Worm (Caenorhabditis elegans) whole organism, mixed stage, embryonic: ENCODE results near the gene fbxa-90.

Experiments
- lsy-2 ChIP-seq: fragments of 150-350 bp; optimal IDR thresholded peaks from 2 replicates; lab custom pipeline; 2014; ENCODE audit warnings: missing biosample characterization, missing genetic modification characterization
- nhr-12 ChIP-seq: fragments of 150-350 bp; optimal IDR thresholded peaks from 2 replicates; lab custom pipeline; 2014; ENCODE audit warnings: missing biosample characterization, missing genetic modification characterization
- nhr-76 ChIP-seq: sonication (generic microtip); optimal IDR thresholded peaks from 2 replicates; lab custom pipeline; 2017; ENCODE audit warnings: missing biosample characterization, missing genetic modification characterization
- pha-4 ChIP-seq: fragments of 150-350 bp; optimal IDR thresholded peaks from 2 replicates; lab custom pipeline; 2018; ENCODE audit warnings: missing biosample characterization, missing genetic modification reagents, missing genetic modification characterization
- ztf-11 ChIP-seq: fragments of 150-350 bp; optimal IDR thresholded peaks from 2 replicates; lab custom pipeline; 2014; ENCODE audit warnings: missing biosample characterization, missing genetic modification characterization

- TF ChIP-seq ztf-11 (tag; lab: Kevin White, UChicago), result no peak
- no peak for TF ChIP-seq lsy-2
- no peak for TF ChIP-seq nhr-76 (tag; lab: Kevin White, UChicago)
- no peak for TF ChIP-seq pha-4 (tag; lab: Kevin White, UChicago)
- TF ChIP-seq nhr-12, result no peak
Observed at ce11 chrV:17001167-17001566, 34.6 kb downstream of the fbxa-90 start, which contains the start of gene sri-9.
